Fruit fly (Drosophila melanogaster): Measurements from ENCODE around the gene CG43348.

Gene CG43348

DNA sequence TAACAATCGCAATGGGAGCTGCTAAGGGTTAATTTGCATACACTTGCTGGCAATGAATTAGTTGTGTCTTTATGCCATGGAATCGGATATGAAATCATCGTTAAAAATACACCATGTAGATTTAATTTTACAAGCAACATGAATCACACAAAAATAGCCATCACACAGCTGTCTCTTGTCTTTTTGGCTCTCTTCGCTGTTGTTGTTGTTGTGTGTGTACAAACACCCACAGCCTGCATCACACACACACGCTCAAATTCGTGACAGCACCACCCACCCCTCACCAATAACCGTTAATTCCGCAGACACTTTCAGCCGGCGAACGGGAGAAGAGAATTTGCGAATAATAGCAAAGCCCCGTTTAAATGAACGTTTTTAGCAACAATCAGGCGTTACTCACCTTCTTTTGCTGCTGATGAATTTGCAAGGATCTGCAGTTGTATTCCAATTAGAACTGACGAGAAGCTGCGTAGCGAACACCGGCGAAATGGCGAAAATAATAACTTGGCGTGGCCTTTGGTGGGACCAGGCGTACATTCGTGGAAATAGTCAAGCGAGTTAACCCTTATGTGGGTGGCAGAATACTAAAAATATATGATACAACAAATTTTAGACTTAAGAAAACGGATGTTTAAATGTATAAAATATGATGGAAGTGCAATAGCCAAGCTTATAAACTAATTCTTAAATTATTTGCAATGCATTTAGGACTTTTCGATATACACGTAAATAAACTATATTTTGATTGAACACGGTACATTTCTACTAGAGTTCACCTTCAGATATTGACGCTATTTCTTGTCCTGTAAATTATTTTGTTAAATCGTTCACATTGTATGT, 41.3 kb upstream of the CG43348 start, which contains the start of gene capt (continued):
- TF ChIP-seq Rfx (GFP tag; IDR thresholded peaks at IDR 0.05) (peak; percentile 72), CG9215 (GFP tag; IDR thresholded peaks at IDR 0.05) (peak; percentile 56), Fer1 (GFP tag; optimal IDR thresholded peaks at IDR 0.05) (peak; percentile 10), Bgb (GFP tag; IDR thresholded peaks at IDR 0.05; ENCODE audit: partially characterized antibody) (peak; percentile 42; the same call in 1 of the 2 replicates), CG7786 (GFP tag; optimal IDR thresholded peaks at IDR 0.05) (peak; percentile 26), CG10366 (GFP tag; IDR thresholded peaks at IDR 0.05) (peak; percentile 14; the same call in 1 of the 2 replicates), vvl (GFP tag; IDR thresholded peaks at IDR 0.05) (peak; percentile 27; the same call in 1 of the 2 replicates), tgo (GFP tag; IDR thresholded peaks at IDR 0.05) (peak; percentile 51; the same call in 2 of the 3 replicates), unc-4 (GFP tag; IDR thresholded peaks at IDR 0.05; ENCODE audit: partially characterized antibody) (no peak), CG4617 (GFP tag; optimal IDR thresholded peaks at IDR 0.05; ENCODE audit: borderline replicate concordance) (no peak), CG17359 (tag; optimal IDR thresholded peaks at IDR 0.05) (no peak), gfzf (GFP tag; optimal IDR thresholded peaks at IDR 0.05) (peak; percentile 75), CG32532 (GFP tag; IDR thresholded peaks at IDR 0.05) (peak; percentile 41; the same call in 1 of the 2 replicates), ssp (GFP tag; IDR thresholded peaks at IDR 0.05) (peak; percentile 41), rib (GFP tag; IDR thresholded peaks at IDR 0.05) (peak; percentile 88), CG2202 (tag; optimal IDR thresholded peaks at IDR 0.05) (no peak), Elba2 (GFP tag; optimal IDR thresholded peaks at IDR 0.05) (peak; percentile 79), Pdp1 (GFP tag; optimal IDR thresholded peaks at IDR 0.05) (peak; percentile 18 to 31), HLH3B (GFP tag; IDR thresholded peaks at IDR 0.05) (peak; percentile 23; the same call in 1 of the 2 replicates), Dip2 (GFP tag; IDR thresholded peaks at IDR 0.05) (no peak), unpg (GFP tag; optimal IDR thresholded peaks at IDR 0.05) (peak; percentile 2), HmgZ (tag; optimal IDR thresholded peaks at IDR 0.05) (no peak), CG9609 (GFP tag; optimal IDR thresholded peaks at IDR 0.05) (peak; percentile 19), Hr3 (GFP tag; optimal IDR thresholded peaks at IDR 0.05) (peak; percentile 41), CG8765 (GFP tag; IDR thresholded peaks at IDR 0.05) (no peak), Atf3 (GFP tag; optimal IDR thresholded peaks at IDR 0.05) (no peak), sisA (GFP tag; IDR thresholded peaks at IDR 0.05) (peak; percentile 21; the same call in 1 of the 2 replicates), tin (GFP tag; optimal IDR thresholded peaks at IDR 0.05) (no peak), Myb (GFP tag; optimal IDR thresholded peaks at IDR 0.05) (peak; percentile 10), cas (GFP tag; IDR thresholded peaks at IDR 0.05) (no peak), dysf (GFP tag; IDR thresholded peaks at IDR 0.05) (peak; percentile 61; the same call in 1 of the 3 replicates), CG10267 (tag; optimal IDR thresholded peaks at IDR 0.05) (peak; percentile 21), CG32772 (GFP tag; IDR thresholded peaks at IDR 0.05) (peak; percentile 26; the same call in 1 of the 2 replicates), pzg (GFP tag; optimal IDR thresholded peaks at IDR 0.05) (peak; percentile 39), CG1529 (GFP tag; optimal IDR thresholded peaks at IDR 0.05) (no peak)

DNA sequence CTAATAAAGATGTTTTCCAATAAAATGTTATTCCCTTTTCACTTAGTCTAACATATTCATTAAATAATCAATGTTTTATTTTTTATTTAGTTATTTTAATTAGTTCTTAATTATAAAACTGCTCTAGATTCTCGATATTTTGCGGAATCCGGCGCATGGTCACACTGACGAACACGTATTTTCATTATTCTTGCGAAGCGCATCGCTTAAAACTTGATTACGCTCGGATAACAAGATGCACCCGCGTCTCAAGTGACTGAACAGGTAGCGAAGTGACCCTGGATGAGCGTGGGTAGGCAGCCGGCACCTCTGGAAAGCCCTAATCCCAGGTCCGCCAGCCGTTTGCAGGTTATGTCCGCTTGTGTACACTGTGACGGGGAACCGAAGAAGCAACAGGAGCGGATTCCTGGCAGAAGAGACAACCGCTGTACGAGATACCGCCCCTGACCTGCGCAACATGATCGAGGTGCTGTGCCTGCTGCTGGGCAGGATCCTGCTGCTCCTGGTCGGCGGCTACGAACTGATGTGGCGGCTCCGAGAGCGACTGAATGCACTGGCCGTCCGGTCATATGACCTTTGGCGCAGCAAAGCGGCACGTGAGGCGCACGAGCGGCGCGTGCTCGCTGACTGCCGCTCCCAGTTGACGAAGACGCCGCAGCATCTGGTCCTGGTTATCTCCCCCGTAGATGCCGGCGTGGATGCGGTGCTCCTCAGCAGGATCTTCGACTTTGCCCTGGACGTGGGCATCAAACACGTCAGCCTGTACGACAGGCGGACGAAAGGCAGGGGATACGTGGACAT, 40.5 kb upstream of the CG43348 start, which contains the start of gene Tango14:
Tango14 (plus strand) TSS at position 143 of the 801 bp plus-strand sequence.
- TF ChIP-seq ATbp (GFP tag; optimal IDR thresholded peaks at IDR 0.05) (no peak), CG11085 (GFP tag; IDR thresholded peaks at IDR 0.05) (no peak), Doc3 (GFP tag; IDR thresholded peaks at IDR 0.05; ENCODE audit: partially characterized antibody) (no peak), CG30403 (GFP tag; optimal IDR thresholded peaks at IDR 0.05) (no peak), gcm2 (GFP tag; optimal IDR thresholded peaks at IDR 0.05) (no peak), CG17829 (tag; optimal IDR thresholded peaks at IDR 0.05) (no peak), CG10543 (GFP tag; optimal IDR thresholded peaks at IDR 0.05) (no peak), Sox102F (GFP tag; optimal IDR thresholded peaks at IDR 0.05) (no peak), CG34422 (GFP tag; IDR thresholded peaks at IDR 0.05) (peak; percentile 78; the same call in 2 of the 3 replicates), Meics (GFP tag; optimal IDR thresholded peaks at IDR 0.05) (no peak), Stat92E (GFP tag; optimal IDR thresholded peaks at IDR 0.05) (no peak), Dbx (GFP tag; IDR thresholded peaks at IDR 0.05) (no peak), CG18764 (GFP tag; optimal IDR thresholded peaks at IDR 0.05) (no peak), CG10366 (GFP tag; IDR thresholded peaks at IDR 0.05) (no peak), CG2712 (tag; optimal IDR thresholded peaks at IDR 0.05) (no peak)

Data from whole organism, embryonic.